Worm (Caenorhabditis elegans): ENCODE results near the gene frpr-1.
A peak's percentile ranks its signal among the peaks of the same experiment; 100 is the strongest.
"Not testable (repeated sequence)": the region's sequence is repeated elsewhere in the genome, so short reads cannot be mapped to it uniquely, and the experiment has no call there.

frpr-1 gene

DNA sequence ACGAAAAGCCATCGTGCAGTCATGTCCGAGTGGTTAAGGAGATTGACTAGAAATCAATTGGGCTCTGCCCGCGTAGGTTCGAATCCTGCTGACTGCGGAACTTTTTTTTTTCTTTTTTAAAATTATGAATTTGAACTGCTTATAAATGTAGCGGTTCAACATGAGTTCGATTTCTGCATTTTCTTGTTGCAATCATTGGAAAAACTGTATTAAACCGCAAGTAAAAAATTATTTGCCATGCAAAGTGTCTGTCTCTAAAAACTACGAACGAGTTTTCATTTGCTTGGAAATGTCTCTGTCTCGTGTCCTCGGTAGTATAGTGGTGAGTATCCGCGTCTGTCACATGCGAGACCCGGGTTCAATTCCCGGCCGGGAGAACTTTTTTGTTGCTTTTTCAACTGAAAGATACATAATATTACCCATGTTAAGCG, 26.0 kb upstream of the frpr-1 start:
- TF ChIP-seq lin-54 (GFP tag; optimal IDR thresholded peaks at IDR 0.05) (peak; percentile 6), ceh-58 (GFP tag; IDR thresholded peaks at IDR 0.05) (0 out of 2 replicates have a peak, but pooled peaks have one; percentile 61), nhr-90 (tag; optimal IDR thresholded peaks at IDR 0.05) (peak; percentile 5), lin-26 (GFP tag; IDR thresholded peaks at IDR 0.05) (peak; percentile 67), ztf-18 (tag; optimal IDR thresholded peaks at IDR 0.05) (peak; percentile 24), ztf-25 (GFP tag; IDR thresholded peaks at IDR 0.05) (peak; percentile 52; the same call in 1 of the 2 replicates), D2030.7 (GFP tag; IDR thresholded peaks at IDR 0.05) (peak; percentile 65), tbp1 (GFP tag; optimal IDR thresholded peaks at IDR 0.05) (peak; percentile 84), ZK185.1 (tag; optimal IDR thresholded peaks at IDR 0.05; ENCODE audit: poor library complexity, severe bottlenecking) (peak; percentile 53), lin-40 (tag; optimal IDR thresholded peaks at IDR 0.05) (peak; percentile 3), K11D2.4 (GFP tag; IDR thresholded peaks at IDR 0.05) (0 out of 2 replicates have a peak, but pooled peaks have one; percentile 13), dox-1 (GFP tag; IDR thresholded peaks at IDR 0.05) (peak; percentile 53; the same call in 1 of the 2 replicates), die-1 (tag; optimal IDR thresholded peaks at IDR 0.05) (peak; percentile 63), ceh-27 (GFP tag; optimal IDR thresholded peaks at IDR 0.05) (peak; percentile 7), lir-1 (GFP tag; conservative IDR thresholded peaks at IDR 0.05) (0 out of 2 replicates have a peak, but pooled peaks have one; percentile 8), madf-6 (GFP tag; IDR thresholded peaks at IDR 0.05) (peak; percentile 15; the same call in 1 of the 2 replicates), mxl-1 (tag; optimal IDR thresholded peaks at IDR 0.05) (peak; percentile 3), ceh-100 (GFP tag; IDR thresholded peaks at IDR 0.05) (0 out of 2 replicates have a peak, but pooled peaks have one; percentile 18), hmg-20 (GFP tag; IDR thresholded peaks at IDR 0.05) (peak; percentile 56; the same call in 1 of the 2 replicates), hmg-1.2 (GFP tag; IDR thresholded peaks at IDR 0.05) (peak; percentile 45), nfyb-1 (GFP tag; IDR thresholded peaks at IDR 0.05) (0 out of 2 replicates have a peak, but pooled peaks have one; percentile 18), snpc-4 (GFP tag; optimal IDR thresholded peaks at IDR 0.05) (peak; percentile 26), snpc-4 (tag; optimal IDR thresholded peaks at IDR 0.05) (peak in 2 of 4 experiments; percentile 30 to 43), snpc-3.4 (tag; optimal IDR thresholded peaks at IDR 0.05) (peak; percentile 24), Y53G8AR.9 (GFP tag; conservative IDR thresholded peaks at IDR 0.05) (peak; percentile 66; the same call in 1 of the 2 replicates), Y56A3A.18 (GFP tag; IDR thresholded peaks at IDR 0.05) (0 out of 2 replicates have a peak, but pooled peaks have one; percentile 74), B0261.1 (tag; optimal IDR thresholded peaks at IDR 0.05) (peak; percentile 80), pbrm-1 (GFP tag; IDR thresholded peaks at IDR 0.05) (peak; percentile 61), ceh-40 (GFP tag; IDR thresholded peaks at IDR 0.05) (0 out of 2 replicates have a peak, but pooled peaks have one; percentile 12), rpc-1 (optimal IDR thresholded peaks at IDR 0.05) (peak; percentile 51), rpc-1 (tag; optimal IDR thresholded peaks at IDR 0.05) (peak; percentile 84)

DNA sequence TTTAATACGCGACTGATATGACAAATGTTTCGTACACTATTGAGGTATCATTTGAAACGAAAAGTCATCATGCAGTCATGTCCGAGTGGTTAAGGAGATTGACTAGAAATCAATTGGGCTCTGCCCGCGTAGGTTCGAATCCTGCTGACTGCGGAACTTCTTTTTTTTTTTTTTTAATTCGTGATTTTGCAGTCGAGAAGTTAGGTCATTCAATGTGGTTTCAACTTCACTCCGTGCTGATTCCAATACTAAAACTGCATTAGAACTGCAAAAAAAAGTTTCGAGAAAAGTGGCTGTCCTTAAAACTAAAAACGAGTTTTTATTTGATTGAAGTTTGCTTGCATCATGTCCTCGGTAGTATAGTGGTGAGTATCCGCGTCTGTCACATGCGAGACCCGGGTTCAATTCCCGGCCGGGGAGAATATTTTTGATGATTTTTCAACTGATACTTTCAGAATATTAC, 25.0 kb upstream of the frpr-1 start:
- TF ChIP-seq B0261.1 (tag; optimal IDR thresholded peaks at IDR 0.05) (peak; percentile 84), ama-1 (GFP tag; optimal IDR thresholded peaks at IDR 0.05) (peak in 1 of 2 experiments; percentile 23), F52B5.7 (tag; optimal IDR thresholded peaks at IDR 0.05) (peak; percentile 41), die-1 (tag; optimal IDR thresholded peaks at IDR 0.05) (peak; percentile 85), nhr-80 (tag; optimal IDR thresholded peaks at IDR 0.05) (peak; percentile 12), B0035.1 (tag; optimal IDR thresholded peaks at IDR 0.05) (peak; percentile 29), dox-1 (GFP tag; IDR thresholded peaks at IDR 0.05) (peak; percentile 46), let-607 (tag; optimal IDR thresholded peaks at IDR 0.05) (peak in 1 of 2 experiments; percentile 39), D2030.7 (GFP tag; IDR thresholded peaks at IDR 0.05) (peak; percentile 59), rpc-1 (optimal IDR thresholded peaks at IDR 0.05) (peak; percentile 88), rpc-1 (tag; optimal IDR thresholded peaks at IDR 0.05) (peak; percentile 90), nhr-90 (tag; optimal IDR thresholded peaks at IDR 0.05) (peak; percentile 58), lin-26 (GFP tag; IDR thresholded peaks at IDR 0.05) (peak; percentile 73; the same call in 1 of the 2 replicates), ztf-26 (tag; optimal IDR thresholded peaks at IDR 0.05) (peak; percentile 38), atf-7 (tag; optimal IDR thresholded peaks at IDR 0.05) (peak; percentile 6), nhr-27 (tag; optimal IDR thresholded peaks at IDR 0.05) (peak; percentile 15), ztf-22 (GFP tag; optimal IDR thresholded peaks at IDR 0.05) (peak; percentile 47), cebp-1 (tag; optimal IDR thresholded peaks at IDR 0.05) (peak; percentile 39), rec-8 (tag; optimal IDR thresholded peaks at IDR 0.05) (peak in 1 of 2 experiments; percentile 62), tbp1 (GFP tag; optimal IDR thresholded peaks at IDR 0.05) (peak; percentile 86), ztf-18 (tag; optimal IDR thresholded peaks at IDR 0.05) (peak; percentile 61), hmg-1.2 (GFP tag; IDR thresholded peaks at IDR 0.05) (peak; percentile 53), lin-35 (GFP tag; optimal IDR thresholded peaks at IDR 0.05) (peak in 1 of 3 experiments; percentile 14)
- not testable (repeated sequence) for TF ChIP-seq ama-1 (optimal IDR thresholded peaks at IDR 0.05); cebp-1 (GFP tag; IDR thresholded peaks at IDR 0.05)
